Worm (Caenorhabditis elegans) whole organism, L4/young adult: ENCODE measurements around the gene C02F12.8.

ENCODE experiments used
- W03F9.2 ChIP-seq: fragments of 150-350 bp; optimal IDR thresholded peaks from 2 replicates; lab custom pipeline; 2014; ENCODE audit warnings: missing biosample characterization, missing genetic modification characterization
- dao-5 ChIP-seq: sonication (generic microtip); optimal IDR thresholded peaks from 2 replicates; lab custom pipeline; 2016; ENCODE audit warnings: missing genotype, missing genetic modification characterization, moderate library complexity, missing compliant biosample characterization
- him-1 ChIP-seq: sonication (generic microtip); optimal IDR thresholded peaks from 2 replicates; lab custom pipeline; 2016; ENCODE audit warnings: missing genotype, missing genetic modification reagents, missing genetic modification characterization, missing compliant biosample characterization

C02F12.8 gene

ce11 chrX:3697623-3698022 lies 4.6 kb upstream of the C02F12.8 start:
- peak; percentile 92 for TF ChIP-seq him-1 (tag; lab: Kevin White, UChicago)
- no peak for TF ChIP-seq W03F9.2 (tag; lab: Kevin White, UChicago)
- peak; percentile 63 for TF ChIP-seq dao-5 (tag; lab: Kevin White, UChicago)

ce11 chrX:3696603-3697002 lies 3.6 kb upstream of the C02F12.8 start, which contains the start of gene C01C4.3:
Gene C01C4.3 (plus strand): TSS chrX:3696903.
- TF ChIP-seq dao-5 (tag; lab: Kevin White, UChicago) (no peak), him-1 (tag; lab: Kevin White, UChicago) (no peak), W03F9.2 (tag; lab: Kevin White, UChicago) (no peak)

- no peak for TF ChIP-seq W03F9.2 (tag; lab: Kevin White, UChicago)
- TF ChIP-seq dao-5 (tag; lab: Kevin White, UChicago) = no peak
- no peak for TF ChIP-seq him-1 (tag; lab: Kevin White, UChicago)
These were observed 2.8 kb upstream of the C02F12.8 start for ce11 chrX:3695826-3696225.

- no peak for TF ChIP-seq dao-5 (tag; lab: Kevin White, UChicago)
- peak; percentile 60 for TF ChIP-seq him-1 (tag; lab: Kevin White, UChicago)
- no peak for TF ChIP-seq W03F9.2 (tag; lab: Kevin White, UChicago)
These were observed 1.1 kb upstream of the C02F12.8 start for ce11 chrX:3694172-3694571.

- TF ChIP-seq W03F9.2 (tag; lab: Kevin White, UChicago) (no peak), him-1 (tag; lab: Kevin White, UChicago) (no peak), dao-5 (tag; lab: Kevin White, UChicago) (no peak)
These were observed 3.2 kb downstream of the C02F12.8 start for ce11 chrX:3689802-3690201.

- TF ChIP-seq W03F9.2 (tag; lab: Kevin White, UChicago) (no peak), dao-5 (tag; lab: Kevin White, UChicago) (no peak), him-1 (tag; lab: Kevin White, UChicago) (no peak)
These were observed 3.8 kb downstream of the C02F12.8 start, which contains the start of gene tag-278 for ce11 chrX:3689155-3689719. Gene tag-278 (minus strand): TSS chrX:3689205.

ce11 chrX:3686420-3686819 lies 6.6 kb downstream of the C02F12.8 start:
- TF ChIP-seq W03F9.2 (tag; lab: Kevin White, UChicago) (no peak), dao-5 (tag; lab: Kevin White, UChicago) (no peak), him-1 (tag; lab: Kevin White, UChicago) (no peak)

- TF ChIP-seq dao-5 (tag; lab: Kevin White, UChicago) (no peak), him-1 (tag; lab: Kevin White, UChicago) (no peak), W03F9.2 (tag; lab: Kevin White, UChicago) (no peak)
These were observed 10.0 kb downstream of the C02F12.8 start for ce11 chrX:3683060-3683459.

ce11 chrX:3680544-3681214 lies 12.4 kb downstream of the C02F12.8 start, which contains the start of gene tsp-17:
Gene tsp-17 (plus strand): TSS chrX:3681164.
- TF ChIP-seq W03F9.2 (tag; lab: Kevin White, UChicago) = no peak
- TF ChIP-seq dao-5 (tag; lab: Kevin White, UChicago) = no peak
- no peak for TF ChIP-seq him-1 (tag; lab: Kevin White, UChicago)

ce11 chrX:3678507-3679175 lies 14.4 kb downstream of the C02F12.8 start, which contains the start of gene tag-52:
Gene tag-52 (minus strand): TSS chrX:3678557.
- TF ChIP-seq W03F9.2 (tag; lab: Kevin White, UChicago) = no peak
- TF ChIP-seq dao-5 (tag; lab: Kevin White, UChicago) = no peak
- no peak for TF ChIP-seq him-1 (tag; lab: Kevin White, UChicago)

- TF ChIP-seq W03F9.2 (tag; lab: Kevin White, UChicago) (no peak), dao-5 (tag; lab: Kevin White, UChicago) (no peak), him-1 (tag; lab: Kevin White, UChicago) (no peak)
These were observed 19.4 kb downstream of the C02F12.8 start, which contains the start of gene ceh-63 for ce11 chrX:3673584-3674108. Gene ceh-63 (minus strand): TSS chrX:3674058.

- TF ChIP-seq him-1 (tag; lab: Kevin White, UChicago) = no peak
- TF ChIP-seq dao-5 (tag; lab: Kevin White, UChicago) = no peak
- TF ChIP-seq W03F9.2 (tag; lab: Kevin White, UChicago) = no peak
These were observed 21.0 kb downstream of the C02F12.8 start, which contains the start of gene C02F12.5 for ce11 chrX:3671998-3672397. Gene C02F12.5 (minus strand): TSS chrX:3672098.

ce11 chrX:3668842-3669241 lies 24.2 kb downstream of the C02F12.8 start, which contains the start of gene snet-1:
Gene snet-1 (minus strand): TSS chrX:3668942.
- TF ChIP-seq W03F9.2 (tag; lab: Kevin White, UChicago) = no peak
- TF ChIP-seq him-1 (tag; lab: Kevin White, UChicago) = no peak
- TF ChIP-seq dao-5 (tag; lab: Kevin White, UChicago) = no peak
